Fruit fly (Drosophila melanogaster): ENCODE measurements around the gene CG43373.

CG43373 gene

dm6 chr3L:16451887-16452751 lies 91.1 kb downstream of the CG43373 start, which contains the start of gene dsx-c73A (continued):
- TF ChIP-seq so (GFP tag; IDR thresholded peaks at IDR 0.05) (0 out of 3 replicates have a peak, but pooled peaks have one; percentile 21), sqz (GFP tag; optimal IDR thresholded peaks at IDR 0.05) (no peak), Ravus (GFP tag; IDR thresholded peaks at IDR 0.05) (no peak), CG2202 (tag; optimal IDR thresholded peaks at IDR 0.05) (peak; percentile 23), Atf-2 (GFP tag; optimal IDR thresholded peaks at IDR 0.05) (no peak), Ssrp (tag; optimal IDR thresholded peaks at IDR 0.05) (peak; percentile 46), fu2 (GFP tag; optimal IDR thresholded peaks at IDR 0.05) (no peak), E2f1 (GFP tag; IDR thresholded peaks at IDR 0.05) (0 out of 2 replicates have a peak, but pooled peaks have one; percentile 11), Neu2 (GFP tag; optimal IDR thresholded peaks at IDR 0.05; ENCODE audit: borderline replicate concordance) (no peak), odd (GFP tag; optimal IDR thresholded peaks at IDR 0.05) (no peak), NFAT (GFP tag; IDR thresholded peaks at IDR 0.05) (no peak), Trl (optimal IDR thresholded peaks at IDR 0.05) (peak; percentile 40 to 70), Trl (GFP tag; optimal IDR thresholded peaks at IDR 0.05) (no peak), CG16813 (GFP tag; IDR thresholded peaks at IDR 0.05; ENCODE audit: partially characterized antibody) (no peak), Pdp1 (GFP tag; optimal IDR thresholded peaks at IDR 0.05) (peak in 1 of 2 experiments; percentile 23), CG9817 (tag; optimal IDR thresholded peaks at IDR 0.05) (no peak), Hr51 (GFP tag; optimal IDR thresholded peaks at IDR 0.05) (peak in 1 of 2 experiments; percentile 24), CG11085 (GFP tag; IDR thresholded peaks at IDR 0.05) (no peak), bsh (GFP tag; optimal IDR thresholded peaks at IDR 0.05) (peak; percentile 59 to 80), Lim3 (GFP tag; IDR thresholded peaks at IDR 0.05) (no peak), wor (GFP tag; IDR thresholded peaks at IDR 0.05) (no peak), hkb (optimal IDR thresholded peaks at IDR 0.05) (no peak), hkb (GFP tag; IDR thresholded peaks at IDR 0.05) (0 out of 2 replicates have a peak, but pooled peaks have one; percentile 17), az2 (GFP tag; optimal IDR thresholded peaks at IDR 0.05) (peak; percentile 36), Usf (GFP tag; optimal IDR thresholded peaks at IDR 0.05) (no peak), Awh (GFP tag; IDR thresholded peaks at IDR 0.05) (0 out of 2 replicates have a peak, but pooled peaks have one; percentile 37), CG6254 (GFP tag; optimal IDR thresholded peaks at IDR 0.05) (peak; percentile 35), HLH4C (GFP tag; IDR thresholded peaks at IDR 0.05; ENCODE audit: partially characterized antibody) (no peak), phol (tag; optimal IDR thresholded peaks at IDR 0.05) (peak; percentile 47), CkIIα-i1 (GFP tag; IDR thresholded peaks at IDR 0.05) (no peak), chinmo (GFP tag; IDR thresholded peaks at IDR 0.05; ENCODE audit: partially characterized antibody) (peak; percentile 43; the same call in 1 of the 4 replicates), CG1603 (tag; optimal IDR thresholded peaks at IDR 0.05) (peak; percentile 5), nau (GFP tag; optimal IDR thresholded peaks at IDR 0.05) (peak; percentile 34), CG4404 (GFP tag; IDR thresholded peaks at IDR 0.05) (0 out of 2 replicates have a peak, but pooled peaks have one; percentile 7), sna (GFP tag; IDR thresholded peaks at IDR 0.05; ENCODE audit: partially characterized antibody) (no peak), CG31388 (GFP tag; optimal IDR thresholded peaks at IDR 0.05) (no peak), pan (optimal IDR thresholded peaks at IDR 0.05) (no peak), pan (GFP tag; optimal IDR thresholded peaks at IDR 0.05 in 1 of 2, IDR thresholded peaks at IDR 0.05 in 1 of 2) (peak in 1 of 2 experiments; percentile 27), wek (GFP tag; optimal IDR thresholded peaks at IDR 0.05) (no peak), Aef1 (GFP tag; IDR thresholded peaks at IDR 0.05) (no peak), CG15269 (tag; optimal IDR thresholded peaks at IDR 0.05) (peak; percentile 1), Nf-YA (GFP tag; IDR thresholded peaks at IDR 0.05) (no peak), pho (GFP tag; optimal IDR thresholded peaks at IDR 0.05) (no peak), CG11504 (tag; optimal IDR thresholded peaks at IDR 0.05) (peak; percentile 99), lmd (GFP tag; IDR thresholded peaks at IDR 0.05) (peak; percentile 46; the same call in 1 of the 2 replicates), CG4328 (GFP tag; optimal IDR thresholded peaks at IDR 0.05) (no peak), hb (GFP tag; IDR thresholded peaks at IDR 0.05; ENCODE audit: partially characterized antibody) (no peak), crp (GFP tag; optimal IDR thresholded peaks at IDR 0.05) (no peak)
